Worm (Caenorhabditis elegans) whole organism, L1 larva: ENCODE results near the gene pals-27.
"Not testable (repeated sequence)": the region's sequence is repeated elsewhere in the genome, so short reads cannot be mapped to it uniquely, and the experiment has no call there.

Experiments
- egl-27 ChIP-seq, 2 experiments: fragments of 150-350 bp in 1 of 2; sonication (generic microtip); optimal IDR thresholded peaks; 3 replicates each; lab custom pipeline; 2017 to 2018; ENCODE audit warnings: missing biosample characterization in 2 of 2, missing genetic modification characterization in 2 of 2, missing genetic modification reagents in 2 of 2
- lin-35 ChIP-seq, 2 experiments: fragments of 150-350 bp; optimal IDR thresholded peaks; 2 replicates each; lab custom pipeline; 2014; ENCODE audit warnings: missing biosample characterization in 2 of 2, missing genetic modification characterization in 2 of 2, missing genetic modification reagents in 2 of 2
- lsy-2 ChIP-seq, 2 experiments: fragments of 150-350 bp; optimal IDR thresholded peaks; 2 replicates each; lab custom pipeline; 2014; ENCODE audit warnings: missing biosample characterization in 2 of 2, missing genetic modification characterization in 2 of 2
- nhr-28 ChIP-seq: fragments of 150-350 bp; optimal IDR thresholded peaks from 2 replicates; lab custom pipeline; 2014; ENCODE audit warnings: missing biosample characterization, missing genetic modification characterization
- snu-23 ChIP-seq: sonication (generic microtip); optimal IDR thresholded peaks from 2 replicates; lab custom pipeline; 2016; ENCODE audit warnings: missing genetic modification characterization, missing compliant biosample characterization
- unc-130 ChIP-seq: fragments of 150-350 bp; optimal IDR thresholded peaks from 2 replicates; lab custom pipeline; 2017; ENCODE audit warnings: missing biosample characterization, missing genetic modification characterization, inconsistent platforms

DNA sequence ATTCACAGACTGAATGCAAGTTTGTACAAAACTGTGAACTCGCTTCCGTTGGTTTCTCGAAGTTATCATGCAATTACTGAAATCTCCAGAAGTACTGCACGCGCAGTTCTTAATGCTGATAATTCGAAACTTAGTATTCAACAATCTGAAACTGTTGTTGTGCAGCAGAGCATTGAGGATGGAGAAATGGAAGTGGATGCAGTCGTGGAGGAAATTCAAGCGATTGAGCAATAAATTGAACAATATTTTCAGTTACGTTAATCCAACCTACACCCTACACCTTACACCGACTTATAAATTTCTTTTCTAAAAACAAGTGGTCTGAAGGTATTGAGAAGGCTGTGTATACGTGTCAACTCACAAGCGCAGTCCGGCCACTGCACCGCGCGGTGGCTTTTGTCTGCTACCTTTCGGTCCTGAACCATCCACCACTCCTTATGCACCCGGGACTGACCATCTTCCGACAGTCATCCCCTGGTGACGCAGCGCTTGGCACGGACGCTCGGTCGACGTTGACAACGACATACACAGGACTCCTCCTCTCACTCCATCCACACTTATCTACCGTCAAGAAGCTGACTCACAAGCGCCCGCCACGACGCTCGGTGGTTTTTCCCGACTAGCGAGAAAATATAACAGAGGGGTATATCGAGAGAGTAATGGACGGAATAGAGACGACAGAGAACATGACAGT, 2.7 kb upstream of the pals-27 start:
- TF ChIP-seq lin-35 (GFP tag; optimal IDR thresholded peaks at IDR 0.05; lab: Kevin White, UChicago) (peak in 1 of 2 experiments; percentile 21), snu-23 (GFP tag; lab: Kevin White, UChicago) (peak; percentile 52), lsy-2 (tag; optimal IDR thresholded peaks at IDR 0.05; lab: Kevin White, UChicago) (peak; percentile 30 to 65)
- TF ChIP-seq unc-130 (tag; lab: Kevin White, UChicago); nhr-28 (tag; lab: Kevin White, UChicago); egl-27 (tag; optimal IDR thresholded peaks at IDR 0.05; lab: Kevin White, UChicago): not testable (repeated sequence)
